Worm (Caenorhabditis elegans) whole organism, early embryonic: ENCODE data around the gene far-6.

Experiments used
- B0310.2 ChIP-seq: sonication (generic microtip); optimal IDR thresholded peaks from 2 replicates; lab custom pipeline; 2016; ENCODE audit warnings: mild to moderate bottlenecking, missing genetic modification characterization, missing compliant biosample characterization
- F13C5.2 ChIP-seq: sonication (generic microtip); optimal IDR thresholded peaks from 2 replicates; lab custom pipeline; 2017; ENCODE audit warnings: mild to moderate bottlenecking, missing genetic modification characterization, inconsistent platforms, missing compliant biosample characterization
- aly-1 ChIP-seq: sonication (generic microtip); optimal IDR thresholded peaks from 2 replicates; lab custom pipeline; 2016; ENCODE audit warnings: missing genetic modification characterization, missing compliant biosample characterization
- ama-1 ChIP-seq: fragments of 150-350 bp; optimal IDR thresholded peaks from 2 replicates; lab custom pipeline; 2014
- ceh-13 ChIP-seq: fragments of 200-800 bp; sonication (Bioruptor generic); optimal IDR thresholded peaks from 2 replicates; lab custom pipeline; 2018; ENCODE audit warnings: mild to moderate bottlenecking, missing genetic modification characterization, missing compliant biosample characterization
- ceh-36 ChIP-seq: sonication (generic microtip); optimal IDR thresholded peaks from 2 replicates; lab custom pipeline; 2016; ENCODE audit warnings: missing genetic modification characterization, inconsistent platforms, missing compliant biosample characterization
- ets-7 ChIP-seq: sonication (generic microtip); optimal IDR thresholded peaks from 2 replicates; lab custom pipeline; 2016; ENCODE audit warnings: missing genotype, missing genetic modification characterization, missing compliant biosample characterization
- flt-1 ChIP-seq: fragments of 200-800 bp; sonication (Bioruptor generic); IDR thresholded peaks from 2 replicates; pipeline ENCODE4 v1.3.6; 2022; ENCODE audit warnings: missing genetic modification characterization, missing compliant biosample characterization
- hmbx-1 ChIP-seq: sonication (generic microtip); optimal IDR thresholded peaks from 2 replicates; lab custom pipeline; 2016; ENCODE audit warnings: mild to moderate bottlenecking, missing genetic modification characterization, missing compliant biosample characterization
- hmg-4 ChIP-seq: fragments of 200-800 bp; sonication (Bioruptor generic); optimal IDR thresholded peaks from 2 replicates; lab custom pipeline; 2018; ENCODE audit warnings: mild to moderate bottlenecking, missing genetic modification characterization, missing compliant biosample characterization
- hnd-1 ChIP-seq: sonication (generic microtip); optimal IDR thresholded peaks from 2 replicates; lab custom pipeline; 2016; ENCODE audit warnings: missing genetic modification characterization, missing compliant biosample characterization
- pes-1 ChIP-seq: fragments of 200-800 bp; sonication (Bioruptor generic); IDR thresholded peaks from 2 replicates; pipeline ENCODE4 v1.3.6; 2022; ENCODE audit warnings: missing genetic modification reagents, missing genetic modification characterization, missing compliant biosample characterization
- scrt-1 ChIP-seq: fragments of 200-800 bp; sonication (Bioruptor generic); IDR thresholded peaks from 2 replicates; pipeline ENCODE4 v1.3.6; 2022; ENCODE audit warnings: missing genetic modification characterization, missing compliant biosample characterization
- sea-1 ChIP-seq: fragments of 200-800 bp; sonication (Bioruptor generic); conservative IDR thresholded peaks from 2 replicates; pipeline ENCODE4 v1.3.6; 2022; ENCODE audit warnings: missing genetic modification characterization, missing compliant biosample characterization
- tbx-11 ChIP-seq: fragments of 200-800 bp; sonication (Bioruptor generic); IDR thresholded peaks from 2 replicates; pipeline ENCODE4 v1.3.6; 2022; ENCODE audit warnings: missing genetic modification characterization, missing compliant biosample characterization
- tbx-37 ChIP-seq: fragments of 200-800 bp; sonication (Bioruptor generic); conservative IDR thresholded peaks from 2 replicates; pipeline ENCODE4 v1.3.6; 2022; ENCODE audit warnings: missing genetic modification reagents, missing genetic modification characterization, missing compliant biosample characterization
- tra-4 ChIP-seq: sonication (generic microtip); optimal IDR thresholded peaks from 2 replicates; lab custom pipeline; 2017; ENCODE audit warnings: missing genetic modification characterization, missing compliant biosample characterization

Gene far-6

DNA sequence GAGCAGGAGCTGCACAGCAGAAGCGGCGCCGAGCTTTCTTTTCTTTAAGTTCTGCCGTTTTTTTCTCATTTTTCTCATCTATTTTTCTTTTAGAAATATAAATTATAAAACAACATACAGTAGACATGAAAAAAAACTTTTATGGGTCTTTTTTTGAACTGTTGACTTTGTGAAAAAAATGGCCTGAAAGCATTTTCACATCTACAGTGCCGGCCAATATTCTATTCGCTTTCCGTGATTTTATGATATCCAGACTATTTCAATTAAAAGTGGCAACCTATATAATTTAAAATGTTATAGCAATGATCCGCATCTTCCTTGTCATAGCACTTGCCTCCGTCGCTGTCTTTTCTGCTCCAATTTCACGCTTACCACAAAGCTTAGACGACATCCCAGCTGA lies at the start of gene far-6:
Gene far-6 (plus strand): TSS at position 301 of the 400 bp plus-strand sequence.
- TF ChIP-seq ceh-13 (GFP tag; lab: Kevin White, UChicago): no peak
- no peak for TF ChIP-seq tra-4 (tag; lab: Kevin White, UChicago)
- TF ChIP-seq aly-1 (tag; lab: Kevin White, UChicago): no peak
- TF ChIP-seq hmg-4 (GFP tag; lab: Kevin White, UChicago): no peak
- TF ChIP-seq ets-7 (tag; lab: Kevin White, UChicago): no peak
- TF ChIP-seq scrt-1 (GFP tag; lab: Robert Waterston, UW): no peak
- no peak for TF ChIP-seq flt-1 (GFP tag; lab: Robert Waterston, UW)
- TF ChIP-seq sea-1 (GFP tag; lab: Robert Waterston, UW): no peak
- no peak for TF ChIP-seq F13C5.2 (tag; lab: Kevin White, UChicago)
- no peak for TF ChIP-seq ama-1 (lab: Kevin White, UChicago)
- TF ChIP-seq hmbx-1: no peak
- no peak for TF ChIP-seq tbx-37
- no peak for TF ChIP-seq B0310.2
- no peak for TF ChIP-seq ceh-36 (tag; lab: Kevin White, UChicago)
- no peak for TF ChIP-seq pes-1
- no peak for TF ChIP-seq hnd-1 (tag; lab: Kevin White, UChicago)
- no peak for TF ChIP-seq tbx-11 (GFP tag; lab: Robert Waterston, UW)

DNA sequence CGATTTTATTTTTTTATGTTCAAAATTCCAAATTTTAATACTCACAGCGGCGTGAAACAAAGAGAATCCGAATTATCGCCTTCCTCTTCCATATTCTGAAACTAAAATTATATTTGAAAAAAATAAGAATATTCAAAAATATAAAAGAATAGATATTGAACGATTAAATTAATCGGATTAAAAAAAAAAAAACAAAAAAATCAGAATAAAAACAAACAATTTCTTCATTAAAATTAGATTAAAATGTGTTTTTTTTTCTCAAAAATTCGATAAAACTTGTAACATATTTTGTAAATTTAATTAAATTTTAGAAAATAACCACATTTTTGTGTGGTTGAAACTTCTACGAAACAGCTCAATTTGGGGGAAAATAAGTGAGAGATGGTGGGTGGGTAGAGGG lies 45.4 kb upstream of the far-6 start, which contains the start of gene cpsf-3:
Gene cpsf-3 (minus strand): TSS at position 101 of the 400 bp plus-strand sequence.
- no peak for TF ChIP-seq tbx-37

DNA sequence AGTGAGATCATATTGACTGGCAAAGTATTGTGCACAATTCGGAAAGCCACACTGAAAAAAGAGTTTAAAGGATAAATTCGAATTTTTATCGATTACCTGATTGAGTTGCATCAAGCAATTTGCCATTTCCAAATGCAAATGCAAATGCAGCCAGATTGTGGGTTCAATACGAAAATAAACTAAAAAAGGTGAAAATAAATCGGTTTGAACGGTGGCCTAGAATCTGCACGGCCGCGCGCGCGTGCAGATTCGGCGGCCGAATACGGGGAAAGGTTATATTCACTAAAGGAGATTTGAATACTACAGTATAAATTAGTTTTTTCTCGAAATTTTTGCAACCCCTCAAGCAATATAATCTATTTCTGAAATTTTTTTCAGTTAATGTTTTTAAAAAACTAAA lies 38.8 kb upstream of the far-6 start, which contains the start of gene Y67H2A.10:
Gene Y67H2A.10 (minus strand): TSS at position 184 of the 400 bp plus-strand sequence.
- TF ChIP-seq scrt-1 (GFP tag; lab: Robert Waterston, UW) (no peak), flt-1 (GFP tag; lab: Robert Waterston, UW) (no peak), ets-7 (tag; lab: Kevin White, UChicago) (no peak), hmbx-1 (no peak), sea-1 (GFP tag; lab: Robert Waterston, UW) (no peak), F13C5.2 (tag; lab: Kevin White, UChicago) (peak; percentile 42), hmg-4 (GFP tag; lab: Kevin White, UChicago) (no peak), pes-1 (0 out of 2 replicates have a peak, but pooled peaks have one; percentile 9), aly-1 (tag; lab: Kevin White, UChicago) (no peak), ceh-36 (tag; lab: Kevin White, UChicago) (no peak), B0310.2 (no peak), ama-1 (lab: Kevin White, UChicago) (no peak), tra-4 (tag; lab: Kevin White, UChicago) (no peak), tbx-37 (0 out of 2 replicates have a peak, but pooled peaks have one; percentile 27), ceh-13 (GFP tag; lab: Kevin White, UChicago) (no peak)

DNA sequence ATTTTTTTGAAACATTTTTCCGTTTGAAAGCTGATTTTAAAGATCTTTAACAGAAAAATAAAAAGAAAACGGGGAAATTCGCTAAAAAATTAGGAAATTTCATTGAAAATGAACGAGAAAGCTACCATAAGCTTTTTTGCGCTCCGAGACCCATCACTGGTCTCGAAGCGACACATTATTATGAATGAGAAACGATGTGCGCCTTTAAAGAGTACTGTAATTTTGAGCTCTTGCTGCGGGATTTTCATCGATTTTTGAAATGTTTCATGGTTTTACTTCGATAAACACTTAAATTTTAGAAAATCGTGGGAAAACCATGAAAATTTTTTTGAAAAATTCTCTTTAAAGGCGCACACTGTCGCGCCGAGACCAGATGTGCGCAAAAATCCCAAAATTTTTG lies 37.9 kb upstream of the far-6 start:
- TF ChIP-seq flt-1 (GFP tag; lab: Robert Waterston, UW): no peak
- TF ChIP-seq F13C5.2 (tag; lab: Kevin White, UChicago): no peak
- no peak for TF ChIP-seq ceh-36 (tag; lab: Kevin White, UChicago)
- TF ChIP-seq ets-7 (tag; lab: Kevin White, UChicago): no peak
- no peak for TF ChIP-seq B0310.2
- TF ChIP-seq scrt-1 (GFP tag; lab: Robert Waterston, UW): no peak
- no peak for TF ChIP-seq hmbx-1
- no peak for TF ChIP-seq tbx-11 (GFP tag; lab: Robert Waterston, UW)
- TF ChIP-seq tra-4 (tag; lab: Kevin White, UChicago): no peak
- no peak for TF ChIP-seq sea-1 (GFP tag; lab: Robert Waterston, UW)
- TF ChIP-seq hnd-1 (tag; lab: Kevin White, UChicago): no peak
- no peak for TF ChIP-seq ama-1 (lab: Kevin White, UChicago)

DNA sequence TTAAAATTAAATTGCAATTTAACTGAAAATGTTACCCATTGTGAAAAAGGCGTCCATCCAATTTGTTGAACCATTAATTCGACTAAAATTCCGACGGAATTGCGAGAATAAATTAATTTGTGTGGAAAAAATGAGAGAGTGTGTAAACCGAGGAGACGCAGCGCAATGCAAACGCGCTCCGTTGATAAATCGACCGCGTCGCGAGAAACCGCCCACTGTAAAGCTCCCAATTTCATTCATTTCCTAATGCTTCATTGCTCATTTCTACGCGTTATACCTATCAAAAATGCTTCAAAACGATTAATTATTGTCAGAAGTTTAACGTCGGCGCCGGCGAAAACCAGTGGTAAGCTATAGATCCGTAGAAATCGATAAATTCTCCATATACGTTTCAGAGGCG lies 30.4 kb upstream of the far-6 start, which contains the start of the genes Y67H2A.2 and micu-1:
Gene Y67H2A.2 (minus strand): TSS at position 74 of the 400 bp plus-strand sequence.
Gene micu-1 (plus strand): TSS at position 181 of the 400 bp plus-strand sequence.
- no peak for TF ChIP-seq ceh-36 (tag; lab: Kevin White, UChicago)
- no peak for TF ChIP-seq tbx-37
- no peak for TF ChIP-seq B0310.2
- TF ChIP-seq pes-1: no peak
- 0 out of 2 replicates have a peak, but pooled peaks have one; percentile 32 for TF ChIP-seq flt-1 (GFP tag; lab: Robert Waterston, UW)
- TF ChIP-seq tbx-11 (GFP tag; lab: Robert Waterston, UW): no peak
- no peak for TF ChIP-seq ets-7 (tag; lab: Kevin White, UChicago)
- TF ChIP-seq ceh-13 (GFP tag; lab: Kevin White, UChicago): no peak
- no peak for TF ChIP-seq hnd-1 (tag; lab: Kevin White, UChicago)
- no peak for TF ChIP-seq scrt-1 (GFP tag; lab: Robert Waterston, UW)
- TF ChIP-seq ama-1 (lab: Kevin White, UChicago): no peak
- no peak for TF ChIP-seq hmbx-1
- TF ChIP-seq hmg-4 (GFP tag; lab: Kevin White, UChicago): no peak
- TF ChIP-seq tra-4 (tag; lab: Kevin White, UChicago): no peak
- TF ChIP-seq sea-1 (GFP tag; lab: Robert Waterston, UW): no peak
- TF ChIP-seq F13C5.2 (tag; lab: Kevin White, UChicago): peak; percentile 20
- TF ChIP-seq aly-1 (tag; lab: Kevin White, UChicago): no peak

DNA sequence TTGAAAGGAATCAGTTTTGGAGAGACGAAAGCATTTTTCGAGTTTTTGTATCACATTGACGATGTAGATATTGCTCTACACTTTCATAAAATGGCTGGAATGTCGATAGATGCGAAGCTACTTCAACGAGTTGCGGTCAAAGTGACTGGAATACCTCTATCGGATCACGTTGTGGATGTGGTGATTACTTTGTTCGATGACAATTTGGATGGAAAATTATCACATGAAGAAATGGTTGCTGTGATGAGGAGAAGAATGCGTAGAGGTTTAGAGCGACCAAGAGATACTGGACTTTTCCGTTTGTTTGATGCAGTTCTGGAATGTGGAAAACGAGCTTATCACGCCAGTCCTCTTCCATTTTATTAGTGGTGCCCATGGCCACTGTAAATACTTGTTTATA lies 28.5 kb upstream of the far-6 start:
- no peak for TF ChIP-seq hmbx-1
- no peak for TF ChIP-seq tbx-11 (GFP tag; lab: Robert Waterston, UW)
- no peak for TF ChIP-seq pes-1
- TF ChIP-seq ceh-36 (tag; lab: Kevin White, UChicago): no peak
- no peak for TF ChIP-seq flt-1 (GFP tag; lab: Robert Waterston, UW)
- TF ChIP-seq F13C5.2 (tag; lab: Kevin White, UChicago): no peak
- no peak for TF ChIP-seq B0310.2
- TF ChIP-seq ceh-13 (GFP tag; lab: Kevin White, UChicago): no peak
- TF ChIP-seq tbx-37: no peak
- TF ChIP-seq hnd-1 (tag; lab: Kevin White, UChicago): no peak
- no peak for TF ChIP-seq sea-1 (GFP tag; lab: Robert Waterston, UW)
- no peak for TF ChIP-seq hmg-4 (GFP tag; lab: Kevin White, UChicago)
- no peak for TF ChIP-seq scrt-1 (GFP tag; lab: Robert Waterston, UW)
- no peak for TF ChIP-seq aly-1 (tag; lab: Kevin White, UChicago)

DNA sequence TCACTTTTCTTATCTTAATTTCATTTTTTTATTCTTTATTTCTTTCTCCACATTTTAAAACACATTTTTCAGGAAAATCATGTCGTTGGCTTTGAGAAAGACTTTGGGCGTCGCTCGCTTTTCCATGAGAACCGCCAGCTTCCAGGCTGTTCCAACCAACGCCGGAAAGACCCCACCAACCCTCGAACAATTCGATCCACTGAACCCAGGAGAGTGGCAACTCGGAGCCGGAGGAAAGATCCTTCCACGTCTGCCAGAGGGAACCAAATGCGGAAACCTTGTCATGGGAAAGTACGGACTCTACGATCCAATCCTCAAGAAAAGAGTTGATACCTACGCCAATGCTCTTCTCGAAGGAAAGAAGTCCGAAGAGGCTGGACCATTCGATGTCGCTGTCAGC lies 28.1 kb upstream of the far-6 start, which contains the start of gene kdp-1:
Gene kdp-1 (plus strand): TSS at position 80 of the 400 bp plus-strand sequence.
- TF ChIP-seq hnd-1 (tag; lab: Kevin White, UChicago) (no peak), F13C5.2 (tag; lab: Kevin White, UChicago) (no peak), tbx-37 (no peak), pes-1 (no peak), tbx-11 (GFP tag; lab: Robert Waterston, UW) (no peak), ceh-13 (GFP tag; lab: Kevin White, UChicago) (no peak), ets-7 (tag; lab: Kevin White, UChicago) (no peak), hmg-4 (GFP tag; lab: Kevin White, UChicago) (no peak), hmbx-1 (no peak), B0310.2 (no peak), ama-1 (lab: Kevin White, UChicago) (no peak), tra-4 (tag; lab: Kevin White, UChicago) (no peak), aly-1 (tag; lab: Kevin White, UChicago) (no peak), sea-1 (GFP tag; lab: Robert Waterston, UW) (no peak), ceh-36 (tag; lab: Kevin White, UChicago) (no peak), flt-1 (GFP tag; lab: Robert Waterston, UW) (no peak), scrt-1 (GFP tag; lab: Robert Waterston, UW) (no peak)
